Worm (Caenorhabditis elegans): ENCODE measurements around the gene F28C6.8.

ce11 chrII:8570977-8571376 lies 35.7 kb upstream of the F28C6.8 start, which contains the start of gene bcs-1:
- TF ChIP-seq W03F9.2 (tag; optimal IDR thresholded peaks at IDR 0.05), result no peak
- TF ChIP-seq him-1 (tag; optimal IDR thresholded peaks at IDR 0.05), result no peak

Data from whole organism, L4/young adult.